Fruit fly (Drosophila melanogaster) Kc167 (cell line): Measurements from ENCODE around the gene Sgs7.

Experiments
- Myc ChIP-seq: fragments of >200 bp; optimal IDR thresholded peaks from 2 replicates; lab custom pipeline; 2017; ENCODE audit warnings: missing external identifiers
- Sin3A ChIP-seq: fragments of >200 bp; optimal IDR thresholded peaks from 2 replicates; lab custom pipeline; 2018; ENCODE audit warnings: missing external identifiers
- h ChIP-seq: fragments of >200 bp; optimal IDR thresholded peaks from 3 replicates; lab custom pipeline; 2018; ENCODE audit warnings: missing external identifiers
- psq ChIP-seq: fragments of >200 bp; optimal IDR thresholded peaks from 2 replicates; lab custom pipeline; 2017; ENCODE audit warnings: missing external identifiers
- ttk ChIP-seq: sonication (Bioruptor generic); optimal IDR thresholded peaks from 2 replicates; lab custom pipeline; 2017; ENCODE audit warnings: missing external identifiers

- TF ChIP-seq Myc (lab: Kevin White, UChicago) = no peak
- no peak for TF ChIP-seq psq (lab: Kevin White, UChicago)
- TF ChIP-seq ttk (lab: Kevin White, UChicago) = no peak
- no peak for TF ChIP-seq h
- no peak for TF ChIP-seq Sin3A (lab: Kevin White, UChicago)
These were observed 26.5 kb upstream of the Sgs7 start for dm6 chr3L:11483135-11483534.
